Fruit fly (Drosophila melanogaster): ENCODE results near the gene CG11760.
A peak's percentile ranks its signal among the peaks of the same experiment; 100 is the strongest.

CG11760 gene

dm6 chr3R:8718898-8719297, at the start of gene CG11760:
Gene CG11760, plus strand, starts transcription at chr3R:8719198.
- no peak for TF ChIP-seq D19B (GFP tag; optimal IDR thresholded peaks at IDR 0.05)
- TF ChIP-seq BtbVII (GFP tag; optimal IDR thresholded peaks at IDR 0.05) = no peak
- no peak for TF ChIP-seq tgo (GFP tag; IDR thresholded peaks at IDR 0.05)
- no peak for TF ChIP-seq Drgx (GFP tag; IDR thresholded peaks at IDR 0.05)
- no peak for TF ChIP-seq sima (GFP tag; optimal IDR thresholded peaks at IDR 0.05)
- no peak for TF ChIP-seq Opbp (GFP tag; IDR thresholded peaks at IDR 0.05; ENCODE audit: partially characterized antibody)
- TF ChIP-seq CG11723 (GFP tag; optimal IDR thresholded peaks at IDR 0.05) = no peak
- no peak for TF ChIP-seq CG7357 (GFP tag; IDR thresholded peaks at IDR 0.05)
- peak; percentile 30 for TF ChIP-seq sens (GFP tag)
- TF ChIP-seq Fer1 (GFP tag; optimal IDR thresholded peaks at IDR 0.05) = no peak
- TF ChIP-seq lmd (GFP tag; IDR thresholded peaks at IDR 0.05) = no peak
- peak; percentile 61 for TF ChIP-seq Med (GFP tag)
- TF ChIP-seq crol (GFP tag; IDR thresholded peaks at IDR 0.05) = no peak
- TF ChIP-seq bsh (GFP tag; optimal IDR thresholded peaks at IDR 0.05) = no peak
- no peak for TF ChIP-seq crp (GFP tag; optimal IDR thresholded peaks at IDR 0.05)
- TF ChIP-seq Atf-2 (GFP tag; optimal IDR thresholded peaks at IDR 0.05) = no peak
- TF ChIP-seq pita (GFP tag; optimal IDR thresholded peaks at IDR 0.05) = no peak
- no peak for TF ChIP-seq cg (GFP tag; optimal IDR thresholded peaks at IDR 0.05)
- TF ChIP-seq Doc3 (GFP tag; IDR thresholded peaks at IDR 0.05; ENCODE audit: partially characterized antibody) = 0 out of 3 replicates have a peak, but pooled peaks have one; percentile 16
- TF ChIP-seq Trl (optimal IDR thresholded peaks at IDR 0.05) = no peak
- no peak for TF ChIP-seq Trl (GFP tag; optimal IDR thresholded peaks at IDR 0.05)
- TF ChIP-seq Ets97D (GFP tag; optimal IDR thresholded peaks at IDR 0.05) = no peak
- TF ChIP-seq ewg (GFP tag; optimal IDR thresholded peaks at IDR 0.05) = no peak
- TF ChIP-seq CG18764 (GFP tag; optimal IDR thresholded peaks at IDR 0.05) = no peak
- TF ChIP-seq Optix (GFP tag; IDR thresholded peaks at IDR 0.05) = no peak
- TF ChIP-seq Mad (GFP tag; optimal IDR thresholded peaks at IDR 0.05) = no peak

dm6 chr3R:8669900-8670528, 49.0 kb upstream of the CG11760 start:
- peak; percentile 60 for TF ChIP-seq scrt (GFP tag; optimal IDR thresholded peaks at IDR 0.05)
- no peak; the same call in 1 of the 2 replicates for TF ChIP-seq CG32532 (GFP tag; IDR thresholded peaks at IDR 0.05)
- TF ChIP-seq CG4328 (GFP tag; optimal IDR thresholded peaks at IDR 0.05) = peak; percentile 41
- TF ChIP-seq wdn (GFP tag; IDR thresholded peaks at IDR 0.05) = no peak
- peak; percentile 14 for TF ChIP-seq lbe (GFP tag; optimal IDR thresholded peaks at IDR 0.05)
- TF ChIP-seq CG17328 (GFP tag; IDR thresholded peaks at IDR 0.05) = no peak
- TF ChIP-seq YL-1 (GFP tag; optimal IDR thresholded peaks at IDR 0.05) = peak; percentile 38
- peak; percentile 17 for TF ChIP-seq MTF-1 (GFP tag; optimal IDR thresholded peaks at IDR 0.05; ENCODE audit: borderline replicate concordance)
- TF ChIP-seq ato (GFP tag; IDR thresholded peaks at IDR 0.05; ENCODE audit: partially characterized antibody) = no peak
- peak; percentile 31; the same call in 1 of the 2 replicates for TF ChIP-seq CG6689 (GFP tag; IDR thresholded peaks at IDR 0.05)
- peak; percentile 30; the same call in 1 of the 2 replicates for TF ChIP-seq slbo (GFP tag; IDR thresholded peaks at IDR 0.05)
- peak; percentile 66 for TF ChIP-seq Drgx (GFP tag; IDR thresholded peaks at IDR 0.05)
- TF ChIP-seq CG7357 (GFP tag; IDR thresholded peaks at IDR 0.05) = no peak
- no peak for TF ChIP-seq prd (optimal IDR thresholded peaks at IDR 0.05)
- 0 out of 3 replicates have a peak, but pooled peaks have one; percentile 3 for TF ChIP-seq prd (GFP tag; IDR thresholded peaks at IDR 0.05)
- no peak for TF ChIP-seq CG11696 (GFP tag; IDR thresholded peaks at IDR 0.05)
- no peak for TF ChIP-seq CG8924 (tag; optimal IDR thresholded peaks at IDR 0.05)
- no peak for TF ChIP-seq Fer3 (tag; optimal IDR thresholded peaks at IDR 0.05)
- TF ChIP-seq Scr (GFP tag; IDR thresholded peaks at IDR 0.05; ENCODE audit: partially characterized antibody) = no peak
- no peak for TF ChIP-seq CG32772 (GFP tag; IDR thresholded peaks at IDR 0.05)
- no peak for TF ChIP-seq dysf (GFP tag; IDR thresholded peaks at IDR 0.05)
- no peak for TF ChIP-seq CG2202 (tag; optimal IDR thresholded peaks at IDR 0.05)
- TF ChIP-seq CG3847 (GFP tag; IDR thresholded peaks at IDR 0.05) = no peak
- TF ChIP-seq tap (tag; optimal IDR thresholded peaks at IDR 0.05) = no peak
- TF ChIP-seq CG14860 (GFP tag; IDR thresholded peaks at IDR 0.05; ENCODE audit: partially characterized antibody) = no peak
- TF ChIP-seq ERR (GFP tag; optimal IDR thresholded peaks at IDR 0.05) = peak; percentile 62
- no peak for TF ChIP-seq hb (GFP tag; IDR thresholded peaks at IDR 0.05; ENCODE audit: partially characterized antibody)
